Fruit fly (Drosophila melanogaster) whole organism, embryonic: ENCODE results near the gene Hasp.
A peak's percentile ranks its signal among the peaks of the same experiment; 100 is the strongest.

ENCODE experiments used
- CG10543 ChIP-seq: fragments of 200-800 bp; sonication (Bioruptor generic); optimal IDR thresholded peaks from 3 replicates; lab custom pipeline; 2017; ENCODE audit warnings: missing biosample characterization, mild to moderate bottlenecking, missing genetic modification characterization, moderate library complexity
- CG10959 ChIP-seq: fragments of 200-800 bp; sonication (Bioruptor generic); IDR thresholded peaks from 2 replicates; pipeline ENCODE4 v1.3.6; 2022; ENCODE audit warnings: missing biosample characterization, missing genetic modification characterization
- CG14050 ChIP-seq: fragments of 200-800 bp; sonication (Bioruptor generic); IDR thresholded peaks from 3 replicates; pipeline ENCODE4 v1.3.6; 2022; ENCODE audit warnings: missing biosample characterization, missing genetic modification characterization
- CG14710 ChIP-seq: fragments of 200-800 bp; sonication (Bioruptor generic); optimal IDR thresholded peaks from 3 replicates; lab custom pipeline; 2019; ENCODE audit warnings: missing biosample characterization, mild to moderate bottlenecking, missing genetic modification characterization, moderate library complexity
- CG15011 ChIP-seq: fragments of 200-800 bp; sonication (Bioruptor generic); optimal IDR thresholded peaks from 3 replicates; lab custom pipeline; 2018; ENCODE audit warnings: missing biosample characterization, mild to moderate bottlenecking, missing genetic modification characterization
- CG15479 ChIP-seq: fragments of 200-800 bp; sonication (Bioruptor generic); optimal IDR thresholded peaks from 3 replicates; lab custom pipeline; 2019; ENCODE audit warnings: missing biosample characterization, mild to moderate bottlenecking, missing genetic modification characterization, moderate library complexity
- CG15514 ChIP-seq: fragments of 200-800 bp; sonication (Bioruptor generic); optimal IDR thresholded peaks from 3 replicates; lab custom pipeline; 2017; ENCODE audit warnings: missing biosample characterization, missing genetic modification characterization, mild to moderate bottlenecking, moderate library complexity, missing genetic modification reagents
- CG17186 ChIP-seq: fragments of 200-800 bp; sonication (Bioruptor generic); optimal IDR thresholded peaks from 3 replicates; lab custom pipeline; 2017; ENCODE audit warnings: missing biosample characterization, missing genetic modification reagents, missing genetic modification characterization
- CG17802 ChIP-seq: fragments of 200-800 bp; sonication (Bioruptor generic); optimal IDR thresholded peaks from 2 replicates; lab custom pipeline; 2018; ENCODE audit warnings: missing biosample characterization, mild to moderate bottlenecking, missing genetic modification characterization, moderate library complexity
- CG18599 ChIP-seq: fragments of 200-800 bp; sonication (Bioruptor generic); optimal IDR thresholded peaks from 3 replicates; lab custom pipeline; 2017; ENCODE audit warnings: missing biosample characterization, missing genetic modification characterization, mild to moderate bottlenecking, moderate library complexity, missing genetic modification reagents
- CG3065 ChIP-seq: fragments of 200-800 bp; sonication (Bioruptor generic); optimal IDR thresholded peaks from 2 replicates; lab custom pipeline; 2016; ENCODE audit warnings: missing biosample characterization, missing genetic modification characterization
- CG31365 ChIP-seq: fragments of 200-800 bp; sonication (Bioruptor generic); optimal IDR thresholded peaks from 2 replicates; lab custom pipeline; 2018; ENCODE audit warnings: missing biosample characterization, mild to moderate bottlenecking, missing genetic modification characterization
- CG32532 ChIP-seq: fragments of 200-800 bp; sonication (Bioruptor generic); IDR thresholded peaks from 2 replicates; pipeline ENCODE4 v1.3.6; 2022; ENCODE audit warnings: missing biosample characterization, missing genetic modification characterization
- CG3407 ChIP-seq: fragments of 200-800 bp; sonication (Bioruptor generic); optimal IDR thresholded peaks from 2 replicates; lab custom pipeline; 2018; ENCODE audit warnings: missing biosample characterization, mild to moderate bottlenecking, missing genetic modification characterization
- CG3995 ChIP-seq: fragments of 200-800 bp; sonication (Bioruptor generic); optimal IDR thresholded peaks from 3 replicates; lab custom pipeline; 2016; ENCODE audit warnings: missing biosample characterization, missing genetic modification characterization
- CG43689 ChIP-seq: fragments of 200-800 bp; sonication (Bioruptor generic); IDR thresholded peaks from 2 replicates; pipeline ENCODE4 v1.3.6; 2022; ENCODE audit warnings: missing biosample characterization, missing genetic modification characterization
- CG4854 ChIP-seq: fragments of 200-800 bp; sonication (Bioruptor generic); optimal IDR thresholded peaks from 2 replicates; lab custom pipeline; 2016; ENCODE audit warnings: missing biosample characterization, missing genetic modification characterization, inconsistent platforms
- CG5245 ChIP-seq: fragments of 200-800 bp; sonication (Bioruptor generic); optimal IDR thresholded peaks from 3 replicates; lab custom pipeline; 2016; ENCODE audit warnings: missing biosample characterization, missing genetic modification characterization
- CG6654 ChIP-seq: fragments of 200-800 bp; sonication (Bioruptor generic); optimal IDR thresholded peaks from 2 replicates; lab custom pipeline; 2017; ENCODE audit warnings: missing biosample characterization, mild to moderate bottlenecking, missing genetic modification characterization
- CG6689 ChIP-seq: fragments of 200-800 bp; sonication (Bioruptor generic); IDR thresholded peaks from 2 replicates; pipeline ENCODE4 v1.3.6; 2022; ENCODE audit warnings: missing biosample characterization, missing genetic modification characterization
- CG6765 ChIP-seq: fragments of 200-800 bp; sonication (Bioruptor generic); optimal IDR thresholded peaks from 3 replicates; lab custom pipeline; 2017; ENCODE audit warnings: missing biosample characterization, mild to moderate bottlenecking, missing genetic modification characterization
- CG7839 ChIP-seq: fragments of 200-800 bp; sonication (Bioruptor generic); optimal IDR thresholded peaks from 3 replicates; lab custom pipeline; 2018; ENCODE audit warnings: missing biosample characterization, mild to moderate bottlenecking, missing genetic modification characterization, moderate library complexity
- CG8478 ChIP-seq: fragments of >200 bp; optimal IDR thresholded peaks from 2 replicates; lab custom pipeline; 2018
- CG9609 ChIP-seq: fragments of 200-800 bp; sonication (Bioruptor generic); optimal IDR thresholded peaks from 3 replicates; lab custom pipeline; 2016; ENCODE audit warnings: missing biosample characterization, missing genetic modification characterization
- CG9817 ChIP-seq: fragments of 200-800 bp; sonication (Bioruptor generic); optimal IDR thresholded peaks from 2 replicates; lab custom pipeline; 2018; ENCODE audit warnings: missing biosample characterization, mild to moderate bottlenecking, missing genetic modification characterization, moderate library complexity
- CHES-1-like ChIP-seq: fragments of 200-800 bp; sonication (Bioruptor generic); optimal IDR thresholded peaks from 2 replicates; lab custom pipeline; 2016; ENCODE audit warnings: missing biosample characterization, missing genetic modification characterization
- HmgD ChIP-seq: fragments of 200-800 bp; sonication (Bioruptor generic); optimal IDR thresholded peaks from 3 replicates; lab custom pipeline; 2016; ENCODE audit warnings: missing biosample characterization, missing genetic modification characterization
- Hr3 ChIP-seq: fragments of 200-800 bp; sonication (Bioruptor generic); optimal IDR thresholded peaks from 3 replicates; lab custom pipeline; 2016; ENCODE audit warnings: missing biosample characterization, missing genetic modification characterization
- Lpt ChIP-seq: fragments of >200 bp; optimal IDR thresholded peaks from 2 replicates; lab custom pipeline; 2018; ENCODE audit warnings: missing biosample characterization, missing genetic modification characterization
- MBD-R2 ChIP-seq: fragments of 200-800 bp; sonication (Bioruptor generic); IDR thresholded peaks from 2 replicates; pipeline ENCODE4 v1.3.6; 2022; ENCODE audit warnings: missing biosample characterization, missing genetic modification characterization
- Max ChIP-seq: fragments of 200-800 bp; sonication (Bioruptor generic); optimal IDR thresholded peaks from 2 replicates; lab custom pipeline; 2016; ENCODE audit warnings: missing biosample characterization, mild to moderate bottlenecking, missing genetic modification characterization
- Mrtf ChIP-seq: fragments of 200-800 bp; sonication (Bioruptor generic); IDR thresholded peaks from 3 replicates; pipeline ENCODE4 v1.3.6; 2022; ENCODE audit warnings: missing biosample characterization, missing genetic modification characterization
- NFAT ChIP-seq: fragments of 200-800 bp; sonication (Bioruptor generic); IDR thresholded peaks from 2 replicates; pipeline ENCODE4 v1.3.6; 2022; ENCODE audit warnings: missing biosample characterization, missing genetic modification characterization
- Opbp ChIP-seq: fragments of 200-800 bp; sonication (Bioruptor generic); IDR thresholded peaks from 3 replicates; pipeline ENCODE4 v1.3.6; 2022; ENCODE audit warnings: missing biosample characterization, missing genetic modification characterization; ENCODE audit not compliant: partially characterized antibody
- Sox100B ChIP-seq: fragments of 200-800 bp; sonication (Bioruptor generic); optimal IDR thresholded peaks from 3 replicates; lab custom pipeline; 2018; ENCODE audit warnings: missing biosample characterization, mild to moderate bottlenecking, missing genetic modification characterization
- Sox102F ChIP-seq: fragments of 200-800 bp; sonication (Bioruptor generic); optimal IDR thresholded peaks from 2 replicates; lab custom pipeline; 2018; ENCODE audit warnings: missing biosample characterization, mild to moderate bottlenecking, missing genetic modification characterization, moderate library complexity
- ap ChIP-seq: fragments of 200-800 bp; sonication (Bioruptor generic); IDR thresholded peaks from 2 replicates; pipeline ENCODE4 v1.3.6; 2022; ENCODE audit warnings: missing biosample characterization, missing genetic modification characterization
- az2 ChIP-seq: fragments of 200-800 bp; sonication (Bioruptor generic); optimal IDR thresholded peaks from 3 replicates; lab custom pipeline; 2016; ENCODE audit warnings: missing biosample characterization, missing genetic modification characterization
- bab2 ChIP-seq: fragments of 200-800 bp; sonication (Bioruptor generic); optimal IDR thresholded peaks from 2 replicates; lab custom pipeline; 2016; ENCODE audit warnings: missing biosample characterization, missing genetic modification characterization
- br ChIP-seq: fragments of >200 bp; optimal IDR thresholded peaks from 2 replicates; lab custom pipeline; 2017
- disco-r ChIP-seq: fragments of 200-800 bp; sonication (Bioruptor generic); optimal IDR thresholded peaks from 2 replicates; lab custom pipeline; 2016; ENCODE audit warnings: missing biosample characterization, missing genetic modification characterization
- dm ChIP-seq: fragments of 200-800 bp; sonication (Bioruptor generic); optimal IDR thresholded peaks from 3 replicates; lab custom pipeline; 2016; ENCODE audit warnings: missing biosample characterization, missing genetic modification characterization
- dysf ChIP-seq: fragments of 200-800 bp; sonication (Bioruptor generic); IDR thresholded peaks from 3 replicates; pipeline ENCODE4 v1.3.6; 2022; ENCODE audit warnings: missing biosample characterization, missing genetic modification characterization
- gcm ChIP-seq: fragments of 200-800 bp; sonication (Bioruptor generic); optimal IDR thresholded peaks from 2 replicates; lab custom pipeline; 2019; ENCODE audit warnings: missing biosample characterization, mild to moderate bottlenecking, missing genetic modification characterization, moderate library complexity
- gem ChIP-seq: fragments of 200-800 bp; sonication (Bioruptor generic); optimal IDR thresholded peaks from 2 replicates; lab custom pipeline; 2019; ENCODE audit warnings: missing biosample characterization, mild to moderate bottlenecking, missing genetic modification characterization, moderate library complexity
- gsb ChIP-seq: fragments of 200-800 bp; sonication (Bioruptor generic); IDR thresholded peaks from 2 replicates; pipeline ENCODE4 v1.3.6; 2022; ENCODE audit warnings: missing biosample characterization, missing genetic modification characterization
- oc ChIP-seq: fragments of 200-800 bp; sonication (Bioruptor generic); optimal IDR thresholded peaks from 2 replicates; lab custom pipeline; 2018; ENCODE audit warnings: missing biosample characterization, mild to moderate bottlenecking, missing genetic modification characterization, moderate library complexity
- phol ChIP-seq: fragments of 200-800 bp; sonication (Bioruptor generic); optimal IDR thresholded peaks from 3 replicates; lab custom pipeline; 2018; ENCODE audit warnings: missing biosample characterization, mild to moderate bottlenecking, missing genetic modification characterization, moderate library complexity
- tio ChIP-seq: fragments of 200-800 bp; sonication (Bioruptor generic); optimal IDR thresholded peaks from 2 replicates; lab custom pipeline; 2017; ENCODE audit warnings: missing biosample characterization, missing genetic modification characterization, inconsistent platforms
- ttk ChIP-seq: fragments of 200-800 bp; sonication (Bioruptor generic); IDR thresholded peaks from 2 replicates; pipeline ENCODE4 v2.1.2; 2022; ENCODE audit warnings: missing biosample characterization, missing genetic modification characterization
- zen2 ChIP-seq: fragments of 200-800 bp; sonication (Bioruptor generic); IDR thresholded peaks from 3 replicates; pipeline ENCODE4 v1.3.6; 2022; ENCODE audit warnings: missing biosample characterization, missing genetic modification characterization; ENCODE audit not compliant: partially characterized antibody

Gene Hasp

dm6 chr2L:19537779-19538456, 20.9 kb upstream of the Hasp start, which contains the start of gene CG13082 (continued):
- peak; percentile 55 for TF ChIP-seq bab2 (GFP tag; lab: Kevin White, UChicago)
- peak; percentile 48 for TF ChIP-seq Sox100B (GFP tag; lab: Kevin White, UChicago)
- TF ChIP-seq dysf (GFP tag; lab: Robert Waterston, UW): 0 out of 3 replicates have a peak, but pooled peaks have one; percentile 17
- TF ChIP-seq dm (GFP tag; lab: Kevin White, UChicago): no peak
- TF ChIP-seq MBD-R2: no peak
- no peak for TF ChIP-seq HmgD (GFP tag; lab: Kevin White, UChicago)
- TF ChIP-seq CG6765 (GFP tag; lab: Kevin White, UChicago): no peak
- no peak for TF ChIP-seq CG15479 (GFP tag; lab: Kevin White, UChicago)
- peak; percentile 9 for TF ChIP-seq CG9609 (GFP tag; lab: Kevin White, UChicago)
- TF ChIP-seq CG6654 (GFP tag; lab: Kevin White, UChicago): peak; percentile 33
- peak; percentile 53 for TF ChIP-seq az2 (GFP tag; lab: Kevin White, UChicago)
- peak; percentile 13 for TF ChIP-seq CG9817 (tag; lab: Kevin White, UChicago)
- TF ChIP-seq ap: no peak
- no peak for TF ChIP-seq Mrtf
- TF ChIP-seq CG4854: no peak
- peak; percentile 19 for TF ChIP-seq tio (GFP tag; lab: Kevin White, UChicago)
- peak; percentile 30 for TF ChIP-seq CG17802 (tag; lab: Kevin White, UChicago)
- no peak; the same call in 1 of the 2 replicates for TF ChIP-seq NFAT
- TF ChIP-seq phol: peak; percentile 74
- TF ChIP-seq br (lab: Kevin White, UChicago): no peak
- no peak for TF ChIP-seq CG8478 (lab: Kevin White, UChicago)
- no peak for TF ChIP-seq disco-r
- TF ChIP-seq oc: peak; percentile 50
- TF ChIP-seq CG31365: no peak
- no peak for TF ChIP-seq CG10543 (GFP tag; lab: Kevin White, UChicago)
- peak; percentile 79 for TF ChIP-seq CG14710 (tag; lab: Kevin White, UChicago)
- no peak for TF ChIP-seq ttk
- no peak for TF ChIP-seq CG15514
- TF ChIP-seq Opbp (GFP tag; lab: Robert Waterston, UW): no peak
- peak; percentile 42 for TF ChIP-seq Sox102F (GFP tag; lab: Kevin White, UChicago)
- no peak for TF ChIP-seq CG15011 (GFP tag; lab: Kevin White, UChicago)
- TF ChIP-seq CG18599 (GFP tag; lab: Kevin White, UChicago): peak; percentile 30
- no peak for TF ChIP-seq Lpt
- TF ChIP-seq CHES-1-like (GFP tag; lab: Kevin White, UChicago): no peak
- TF ChIP-seq Hr3 (GFP tag; lab: Kevin White, UChicago): peak; percentile 26
- peak; percentile 54 for TF ChIP-seq gcm (GFP tag; lab: Kevin White, UChicago)
- TF ChIP-seq Max (GFP tag; lab: Kevin White, UChicago): peak; percentile 21
- TF ChIP-seq CG43689 (GFP tag; lab: Robert Waterston, UW): no peak
- TF ChIP-seq CG14050 (GFP tag; lab: Robert Waterston, UW): no peak
- TF ChIP-seq CG7839: peak; percentile 59
- TF ChIP-seq CG32532 (GFP tag; lab: Robert Waterston, UW): no peak
- no peak for TF ChIP-seq CG3065 (GFP tag; lab: Kevin White, UChicago)
- 0 out of 2 replicates have a peak, but pooled peaks have one; percentile 18 for TF ChIP-seq CG10959
- TF ChIP-seq CG17186 (GFP tag; lab: Kevin White, UChicago): no peak
- TF ChIP-seq zen2 (GFP tag; lab: Robert Waterston, UW): no peak
- no peak for TF ChIP-seq gsb (GFP tag; lab: Robert Waterston, UW)
- no peak for TF ChIP-seq CG3995
- TF ChIP-seq CG5245 (GFP tag; lab: Kevin White, UChicago): peak; percentile 36
- peak; percentile 51; the same call in 1 of the 2 replicates for TF ChIP-seq CG6689 (GFP tag; lab: Robert Waterston, UW)
- peak; percentile 27 for TF ChIP-seq CG3407 (GFP tag; lab: Kevin White, UChicago)
- TF ChIP-seq gem: peak; percentile 76
